Fruit fly (Drosophila melanogaster) whole organism, embryonic: Measurements from ENCODE around the gene Adgf-D.
A peak's percentile ranks its signal among the peaks of the same experiment; 100 is the strongest.

ENCODE experiments used
- Awh ChIP-seq: fragments of 200-800 bp; sonication (Bioruptor generic); IDR thresholded peaks from 2 replicates; pipeline ENCODE4, ENCODE4 v1.3.6; 2022; ENCODE audit warnings: missing biosample characterization, missing genetic modification characterization
- B-H2 ChIP-seq: fragments of 200-800 bp; sonication (Bioruptor generic); optimal IDR thresholded peaks from 2 replicates; lab custom pipeline; 2018; ENCODE audit warnings: missing biosample characterization, mild to moderate bottlenecking, missing genetic modification characterization
- Bteb2 ChIP-seq: fragments of 200-800 bp; sonication (Bioruptor generic); optimal IDR thresholded peaks from 2 replicates; lab custom pipeline; 2016; ENCODE audit warnings: missing biosample characterization, missing genetic modification characterization
- C15 ChIP-seq: fragments of 200-800 bp; sonication (Bioruptor generic); IDR thresholded peaks from 3 replicates; pipeline ENCODE4 v1.3.6; 2022; ENCODE audit warnings: missing biosample characterization, missing genetic modification characterization
- CG10462 ChIP-seq: fragments of 200-800 bp; sonication (Bioruptor generic); optimal IDR thresholded peaks from 2 replicates; lab custom pipeline; 2016; ENCODE audit warnings: missing biosample characterization, missing genetic modification characterization
- CG10959 ChIP-seq: fragments of 200-800 bp; sonication (Bioruptor generic); IDR thresholded peaks from 2 replicates; pipeline ENCODE4 v1.3.6; 2022; ENCODE audit warnings: missing biosample characterization, missing genetic modification characterization
- CG10979 ChIP-seq: fragments of 200-800 bp; sonication (Bioruptor generic); optimal IDR thresholded peaks from 2 replicates; lab custom pipeline; 2018; ENCODE audit warnings: missing biosample characterization, mild to moderate bottlenecking, missing genetic modification characterization, moderate library complexity
- CG11247 ChIP-seq: fragments of 200-800 bp; sonication (Bioruptor generic); IDR thresholded peaks from 2 replicates; pipeline ENCODE4 v1.3.6; 2022; ENCODE audit warnings: missing biosample characterization, missing genetic modification characterization
- CG11504 ChIP-seq: fragments of 200-800 bp; sonication (Bioruptor generic); optimal IDR thresholded peaks from 3 replicates; lab custom pipeline; 2019; ENCODE audit warnings: missing biosample characterization, mild to moderate bottlenecking, missing genetic modification characterization, moderate library complexity
- CG11560 ChIP-seq: fragments of 200-800 bp; sonication (Bioruptor generic); IDR thresholded peaks from 3 replicates; pipeline ENCODE4 v1.3.6; 2022; ENCODE audit warnings: missing biosample characterization, missing genetic modification characterization
- CG12071 ChIP-seq: fragments of 200-800 bp; sonication (Bioruptor generic); optimal IDR thresholded peaks from 3 replicates; lab custom pipeline; 2018; ENCODE audit warnings: missing biosample characterization, mild to moderate bottlenecking, missing genetic modification characterization
- CG12219 ChIP-seq: fragments of 200-800 bp; sonication (Bioruptor generic); optimal IDR thresholded peaks from 3 replicates; lab custom pipeline; 2018; ENCODE audit warnings: missing biosample characterization, mild to moderate bottlenecking, missing genetic modification characterization
- CG12942 ChIP-seq: fragments of 200-800 bp; sonication (Bioruptor generic); optimal IDR thresholded peaks from 3 replicates; lab custom pipeline; 2016; ENCODE audit warnings: missing biosample characterization, missing genetic modification characterization
- CG13287 ChIP-seq: fragments of 200-800 bp; sonication (Bioruptor generic); IDR thresholded peaks from 2 replicates; pipeline ENCODE4 v1.3.6; 2022; ENCODE audit warnings: missing biosample characterization, missing genetic modification characterization; ENCODE audit not compliant: partially characterized antibody
- CG14710 ChIP-seq: fragments of 200-800 bp; sonication (Bioruptor generic); optimal IDR thresholded peaks from 3 replicates; lab custom pipeline; 2019; ENCODE audit warnings: missing biosample characterization, mild to moderate bottlenecking, missing genetic modification characterization, moderate library complexity
- CG15601 ChIP-seq: fragments of 200-800 bp; sonication (Bioruptor generic); optimal IDR thresholded peaks from 3 replicates; lab custom pipeline; 2019; ENCODE audit warnings: missing biosample characterization, mild to moderate bottlenecking, missing genetic modification characterization, moderate library complexity
- CG17612 ChIP-seq: fragments of 200-800 bp; sonication (Bioruptor generic); IDR thresholded peaks from 2 replicates; pipeline ENCODE4 v1.3.6; 2022; ENCODE audit warnings: missing biosample characterization, missing genetic modification characterization
- CG17802 ChIP-seq: fragments of 200-800 bp; sonication (Bioruptor generic); optimal IDR thresholded peaks from 2 replicates; lab custom pipeline; 2018; ENCODE audit warnings: missing biosample characterization, mild to moderate bottlenecking, missing genetic modification characterization, moderate library complexity
- CG2889 ChIP-seq: fragments of 200-800 bp; sonication (Bioruptor generic); IDR thresholded peaks from 3 replicates; pipeline ENCODE4 v1.3.6; 2022; ENCODE audit warnings: missing biosample characterization, missing genetic modification characterization
- CG30403 ChIP-seq: fragments of 200-800 bp; sonication (Bioruptor generic); optimal IDR thresholded peaks from 3 replicates; lab custom pipeline; 2016; ENCODE audit warnings: missing biosample characterization, missing genetic modification characterization
- CG3838 ChIP-seq: fragments of 200-800 bp; sonication (Bioruptor generic); optimal IDR thresholded peaks from 3 replicates; lab custom pipeline; 2016; ENCODE audit warnings: missing biosample characterization, missing genetic modification characterization
- CG4730 ChIP-seq: fragments of 200-800 bp; sonication (Bioruptor generic); IDR thresholded peaks from 2 replicates; pipeline ENCODE4 v1.3.6; 2022; ENCODE audit warnings: missing biosample characterization, missing genetic modification characterization
- CG7963 ChIP-seq: fragments of 200-800 bp; sonication (Bioruptor generic); IDR thresholded peaks from 3 replicates; pipeline ENCODE4 v1.3.6; 2022; ENCODE audit warnings: missing biosample characterization, missing genetic modification characterization; ENCODE audit not compliant: partially characterized antibody
- CG9215 ChIP-seq: fragments of 200-800 bp; sonication (Bioruptor generic); IDR thresholded peaks from 2 replicates; pipeline ENCODE4 v1.3.6; 2022; ENCODE audit warnings: missing biosample characterization, missing genetic modification characterization
- CG9727 ChIP-seq: fragments of 200-800 bp; sonication (Bioruptor generic); optimal IDR thresholded peaks from 3 replicates; lab custom pipeline; 2017; ENCODE audit warnings: missing biosample characterization, mild to moderate bottlenecking, missing genetic modification characterization
- CG9797 ChIP-seq: fragments of 200-800 bp; sonication (Bioruptor generic); optimal IDR thresholded peaks from 3 replicates; lab custom pipeline; 2018; ENCODE audit warnings: missing biosample characterization, mild to moderate bottlenecking, missing genetic modification characterization
- CG9932 ChIP-seq: fragments of 200-800 bp; sonication (Bioruptor generic); IDR thresholded peaks from 2 replicates; pipeline ENCODE4 v1.3.6; 2022; ENCODE audit warnings: missing biosample characterization, missing genetic modification characterization
- CkIIα-i1 ChIP-seq: fragments of 200-800 bp; sonication (Bioruptor generic); IDR thresholded peaks from 2 replicates; pipeline ENCODE4 v1.3.6; 2022; ENCODE audit warnings: missing biosample characterization, missing genetic modification characterization
- D19A ChIP-seq: fragments of 200-800 bp; optimal IDR thresholded peaks from 3 replicates; lab custom pipeline; 2019; ENCODE audit warnings: missing biosample characterization, mild to moderate bottlenecking, missing genetic modification characterization, moderate library complexity
- Jarid2 ChIP-seq: fragments of 200-800 bp; sonication (Bioruptor generic); optimal IDR thresholded peaks from 3 replicates; lab custom pipeline; 2017; ENCODE audit warnings: mild to moderate bottlenecking, missing biosample characterization, missing genetic modification reagents, missing genetic modification characterization
- Mes4 ChIP-seq: fragments of 200-800 bp; sonication (Bioruptor generic); optimal IDR thresholded peaks from 2 replicates; lab custom pipeline; 2016; ENCODE audit warnings: missing biosample characterization, missing genetic modification characterization
- Neu2 ChIP-seq: fragments of 200-800 bp; sonication (Bioruptor generic); optimal IDR thresholded peaks from 3 replicates; lab custom pipeline; 2016; ENCODE audit warnings: missing biosample characterization, missing genetic modification characterization, borderline replicate concordance
- Nf-YA ChIP-seq: fragments of 200-800 bp; sonication (Bioruptor generic); IDR thresholded peaks from 2 replicates; pipeline ENCODE4 v1.3.6; 2022; ENCODE audit warnings: missing biosample characterization, missing genetic modification characterization
- Nf-YB ChIP-seq: fragments of 200-800 bp; sonication (Bioruptor generic); optimal IDR thresholded peaks from 3 replicates; lab custom pipeline; 2019; ENCODE audit warnings: missing biosample characterization, mild to moderate bottlenecking, missing genetic modification characterization, moderate library complexity
- Opbp ChIP-seq: fragments of 200-800 bp; sonication (Bioruptor generic); IDR thresholded peaks from 3 replicates; pipeline ENCODE4 v1.3.6; 2022; ENCODE audit warnings: missing biosample characterization, missing genetic modification characterization; ENCODE audit not compliant: partially characterized antibody
- Six4 ChIP-seq: fragments of 200-800 bp; sonication (Bioruptor generic); optimal IDR thresholded peaks from 2 replicates; lab custom pipeline; 2016; ENCODE audit warnings: missing biosample characterization, missing genetic modification characterization
- ash1 ChIP-seq: fragments of 200-800 bp; sonication (Bioruptor generic); optimal IDR thresholded peaks from 2 replicates; lab custom pipeline; 2018; ENCODE audit warnings: missing biosample characterization, mild to moderate bottlenecking, missing genetic modification characterization
- br ChIP-seq: fragments of >200 bp; optimal IDR thresholded peaks from 2 replicates; lab custom pipeline; 2017
- dan ChIP-seq: fragments of 200-800 bp; sonication (Bioruptor generic); IDR thresholded peaks from 2 replicates; pipeline ENCODE4 v1.3.6; 2022; ENCODE audit warnings: missing biosample characterization, missing genetic modification characterization
- disco-r ChIP-seq: fragments of 200-800 bp; sonication (Bioruptor generic); optimal IDR thresholded peaks from 2 replicates; lab custom pipeline; 2016; ENCODE audit warnings: missing biosample characterization, missing genetic modification characterization
- dmrt11E ChIP-seq: fragments of 200-800 bp; sonication (Bioruptor generic); optimal IDR thresholded peaks from 3 replicates; lab custom pipeline; 2018; ENCODE audit warnings: missing biosample characterization, mild to moderate bottlenecking, missing genetic modification characterization, moderate library complexity
- jigr1 ChIP-seq: fragments of 200-800 bp; sonication (Bioruptor generic); IDR thresholded peaks from 3 replicates; pipeline ENCODE4 v1.3.6; 2022; ENCODE audit warnings: missing biosample characterization, missing genetic modification characterization
- kay ChIP-seq: fragments of 200-800 bp; sonication (Bioruptor generic); optimal IDR thresholded peaks from 2 replicates; lab custom pipeline; 2016; ENCODE audit warnings: missing biosample characterization, missing genetic modification characterization
- mirr ChIP-seq: fragments of 200-800 bp; sonication (Bioruptor generic); optimal IDR thresholded peaks from 3 replicates; lab custom pipeline; 2018; ENCODE audit warnings: missing biosample characterization, mild to moderate bottlenecking, missing genetic modification characterization
- run ChIP-seq: fragments of 200-800 bp; sonication (Bioruptor generic); optimal IDR thresholded peaks from 3 replicates; lab custom pipeline; 2018; ENCODE audit warnings: missing biosample characterization, mild to moderate bottlenecking, missing genetic modification characterization
- shn ChIP-seq: fragments of 200-800 bp; sonication (Bioruptor generic); optimal IDR thresholded peaks from 3 replicates; lab custom pipeline; 2016; ENCODE audit warnings: missing biosample characterization, missing genetic modification characterization
- slou ChIP-seq: fragments of 200-800 bp; sonication (Bioruptor generic); optimal IDR thresholded peaks from 3 replicates; lab custom pipeline; 2016; ENCODE audit warnings: missing biosample characterization, missing genetic modification characterization
- tup ChIP-seq: fragments of 200-800 bp; sonication (Bioruptor generic); optimal IDR thresholded peaks from 2 replicates; lab custom pipeline; 2016; ENCODE audit warnings: missing biosample characterization, mild to moderate bottlenecking, missing genetic modification characterization, moderate library complexity
- wdn ChIP-seq: fragments of 200-800 bp; sonication (Bioruptor generic); IDR thresholded peaks from 2 replicates; pipeline ENCODE4 v1.3.6; 2022; ENCODE audit warnings: missing biosample characterization, missing genetic modification characterization

Gene Adgf-D

DNA sequence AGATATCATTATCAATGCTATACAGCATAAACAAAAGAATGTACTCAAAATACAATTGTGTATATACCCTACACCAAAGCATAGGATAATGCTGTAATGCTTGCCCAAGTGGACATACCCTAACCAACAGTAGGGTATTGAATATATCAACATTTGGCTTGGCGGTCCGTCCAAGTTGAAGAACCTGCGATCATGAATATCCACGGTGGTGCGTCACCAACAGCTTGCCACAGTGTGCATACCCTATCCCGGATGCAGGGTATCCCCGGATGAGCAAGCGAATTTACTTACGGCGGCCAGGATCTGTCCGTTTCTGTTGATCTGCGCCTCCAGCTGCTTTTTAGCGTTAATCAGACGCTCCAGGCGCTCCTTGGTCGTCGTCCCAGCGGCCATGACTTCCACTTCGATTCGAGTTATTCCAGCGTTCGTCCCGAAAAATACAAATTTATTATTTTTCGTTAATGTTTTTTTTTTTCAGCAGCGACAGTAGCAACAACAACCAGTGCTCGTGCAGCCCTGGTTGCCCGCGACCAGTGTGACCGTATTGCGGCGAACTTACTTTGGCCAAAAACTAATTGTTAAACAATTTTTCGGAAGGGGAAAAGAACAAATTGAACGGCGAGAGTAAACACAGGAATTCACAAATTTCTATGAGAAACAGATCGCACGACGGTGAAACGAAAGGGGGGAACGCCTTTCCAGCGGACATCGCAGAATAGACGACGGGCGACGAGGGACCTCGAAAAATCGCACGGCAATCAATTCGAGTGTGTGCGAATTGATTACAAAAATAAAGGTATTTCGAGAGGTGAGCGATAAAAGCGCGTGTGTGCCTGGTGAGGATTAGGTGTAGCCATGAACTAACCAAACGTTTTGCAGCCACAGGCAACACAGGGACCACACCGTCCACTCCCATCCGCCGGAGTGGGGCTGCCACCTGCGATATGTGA is 28.8 kb downstream of the Adgf-D start, which contains the start of the genes Lkb1 and CG9588 (continued):
- TF ChIP-seq Mes4 (GFP tag; lab: Kevin White, UChicago) (no peak), Nf-YA (peak; percentile 69; the same call in 1 of the 2 replicates), CG7963 (GFP tag; lab: Robert Waterston, UW) (no peak), Nf-YB (no peak), Bteb2 (no peak), CG12219 (GFP tag; lab: Kevin White, UChicago) (peak; percentile 18), CG9932 (GFP tag; lab: Robert Waterston, UW) (peak; percentile 73), CG11560 (tag; lab: Robert Waterston, UW) (peak; percentile 63; the same call in 1 of the 3 replicates), Awh (GFP tag; lab: Robert Waterston, UW) (peak; percentile 85), Neu2 (GFP tag; lab: Kevin White, UChicago) (no peak), kay (GFP tag; lab: Kevin White, UChicago) (peak; percentile 11), CG10462 (GFP tag; lab: Kevin White, UChicago) (no peak), CG9727 (peak; percentile 66), CG10979 (peak; percentile 16), Opbp (GFP tag; lab: Robert Waterston, UW) (no peak), shn (GFP tag; lab: Kevin White, UChicago) (peak; percentile 45), slou (no peak), disco-r (GFP tag; lab: Kevin White, UChicago) (peak; percentile 8), CG11247 (GFP tag; lab: Robert Waterston, UW) (peak; percentile 64; the same call in 1 of the 2 replicates), CG9215 (GFP tag; lab: Robert Waterston, UW) (peak; percentile 70), CG11504 (peak; percentile 17), mirr (GFP tag; lab: Kevin White, UChicago) (no peak), CG30403 (GFP tag; lab: Kevin White, UChicago) (peak; percentile 37), CG2889 (GFP tag; lab: Robert Waterston, UW) (peak; percentile 77), Jarid2 (GFP tag; lab: Kevin White, UChicago) (no peak), B-H2 (no peak), wdn (GFP tag; lab: Robert Waterston, UW) (peak; percentile 67), CG17802 (no peak), CG12071 (GFP tag; lab: Kevin White, UChicago) (no peak), CG15601 (tag; lab: Kevin White, UChicago) (no peak), jigr1 (GFP tag; lab: Robert Waterston, UW) (peak; percentile 79), br (lab: Kevin White, UChicago) (no peak), CkIIα-i1 (GFP tag; lab: Robert Waterston, UW) (peak; percentile 48; the same call in 1 of the 2 replicates), CG13287 (GFP tag; lab: Robert Waterston, UW) (peak; percentile 45; the same call in 1 of the 2 replicates), CG9797 (GFP tag; lab: Kevin White, UChicago) (peak; percentile 79), ash1 (GFP tag; lab: Kevin White, UChicago) (no peak), CG17612 (GFP tag; lab: Robert Waterston, UW) (peak; percentile 47; the same call in 1 of the 2 replicates), dan (GFP tag; lab: Robert Waterston, UW) (0 out of 2 replicates have a peak, but pooled peaks have one; percentile 42), CG4730 (GFP tag; lab: Robert Waterston, UW) (peak; percentile 60), C15 (GFP tag; lab: Robert Waterston, UW) (0 out of 3 replicates have a peak, but pooled peaks have one; percentile 47), Six4 (GFP tag; lab: Kevin White, UChicago) (no peak), dmrt11E (tag; lab: Kevin White, UChicago) (peak; percentile 30), tup (peak; percentile 3), CG10959 (GFP tag; lab: Robert Waterston, UW) (peak; percentile 70), run (tag; lab: Kevin White, UChicago) (no peak), CG14710 (tag; lab: Kevin White, UChicago) (peak; percentile 27), CG3838 (GFP tag; lab: Kevin White, UChicago) (peak; percentile 1), D19A (tag; lab: Kevin White, UChicago) (peak; percentile 71), CG12942 (peak; percentile 57)
